Fruit fly (Drosophila melanogaster) whole organism, adult: ENCODE results near the gene CG13896.

ENCODE experiments used
- CG11617 ChIP-seq: fragments of 200-800 bp; sonication (Bioruptor generic); optimal IDR thresholded peaks from 2 replicates; lab custom pipeline; 2017; ENCODE audit warnings: mild to moderate bottlenecking, missing biosample characterization, missing genetic modification reagents, missing genetic modification characterization
- CG5204 ChIP-seq: fragments of 200-800 bp; sonication (Bioruptor generic); optimal IDR thresholded peaks from 2 replicates; lab custom pipeline; 2016; ENCODE audit warnings: missing biosample characterization, missing genetic modification characterization
- CG7045 ChIP-seq: fragments of 200-800 bp; sonication (Bioruptor generic); optimal IDR thresholded peaks from 2 replicates; lab custom pipeline; 2017; ENCODE audit warnings: missing biosample characterization, mild to moderate bottlenecking, missing genetic modification characterization
- Crg-1 ChIP-seq: fragments of 200-800 bp; sonication (Bioruptor generic); optimal IDR thresholded peaks from 2 replicates; lab custom pipeline; 2016; ENCODE audit warnings: missing biosample characterization, missing genetic modification characterization
- bab1 ChIP-seq: fragments of 200-800 bp; sonication (Bioruptor generic); optimal IDR thresholded peaks from 3 replicates; lab custom pipeline; 2019; ENCODE audit warnings: missing biosample characterization, mild to moderate bottlenecking, missing genetic modification characterization, moderate library complexity
- kay ChIP-seq: fragments of 200-800 bp; sonication (Bioruptor generic); peaks from one replicate; lab custom pipeline; 2016; ENCODE audit warnings: missing biosample characterization, missing genetic modification characterization, borderline replicate concordance
- ovo ChIP-seq: fragments of 200-800 bp; sonication (Bioruptor generic); optimal IDR thresholded peaks from 2 replicates; lab custom pipeline; 2016; ENCODE audit warnings: missing biosample characterization, missing genetic modification characterization

DNA sequence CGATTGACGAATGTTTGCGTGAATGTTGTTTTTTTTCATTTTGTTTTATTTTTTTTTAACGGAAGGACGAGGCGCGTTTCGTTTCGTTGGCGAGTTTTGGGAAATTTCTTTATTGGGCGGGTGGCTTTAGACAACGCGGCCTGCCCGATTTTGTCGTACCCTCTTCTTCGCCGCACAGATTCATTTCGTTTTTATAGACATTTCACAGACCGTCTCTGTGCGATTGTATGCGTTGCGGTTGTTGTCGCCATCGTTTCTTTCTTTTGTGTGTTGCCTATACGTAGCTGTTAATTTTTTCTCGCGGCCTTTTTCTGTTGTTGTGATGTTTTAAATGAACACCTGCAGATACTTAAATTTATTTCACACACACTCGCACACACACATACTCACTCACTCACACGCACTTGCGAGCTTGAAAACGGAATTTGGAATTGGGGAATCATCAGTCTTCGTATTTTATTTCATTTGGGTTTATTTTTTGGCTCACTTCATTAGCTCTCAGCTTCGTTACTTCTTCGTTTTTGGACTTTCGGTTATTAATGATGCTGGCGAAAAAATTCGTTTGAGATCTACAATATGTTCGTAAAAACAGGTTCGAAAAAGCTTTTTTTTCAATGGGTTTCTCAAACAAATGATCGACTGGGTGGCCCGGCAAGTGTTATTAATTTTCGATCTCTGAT is 39.1 kb upstream of the CG13896 start:
- no peak for TF ChIP-seq Crg-1 (GFP tag; lab: Kevin White, UChicago)
- TF ChIP-seq ovo, result no peak
- TF ChIP-seq CG11617 (GFP tag; lab: Kevin White, UChicago), result no peak
- TF ChIP-seq kay (GFP tag; lab: Kevin White, UChicago), result no peak
- TF ChIP-seq CG5204 (GFP tag; lab: Kevin White, UChicago), result no peak
- no peak for TF ChIP-seq bab1
- no peak for TF ChIP-seq CG7045 (GFP tag; lab: Kevin White, UChicago)
